Worm (Caenorhabditis elegans): ENCODE measurements around the gene F07A11.5.

F07A11.5 gene

ce11 chrII:11634057-11634676 is 22.1 kb downstream of the F07A11.5 start (continued):
- TF ChIP-seq snpc-1.2 (GFP tag; IDR thresholded peaks at IDR 0.05) (no peak), nhr-6 (tag; optimal IDR thresholded peaks at IDR 0.05) (peak; percentile 78), hlh-11 (tag; optimal IDR thresholded peaks at IDR 0.05) (peak; percentile 98), dmd-8 (GFP tag; IDR thresholded peaks at IDR 0.05) (no peak), lin-39 (tag; optimal IDR thresholded peaks at IDR 0.05) (no peak), F10B5.3 (tag; optimal IDR thresholded peaks at IDR 0.05) (peak; percentile 44), lin-1 (GFP tag; IDR thresholded peaks at IDR 0.05) (peak; percentile 74; the same call in 1 of the 2 replicates), madf-9 (GFP tag; conservative IDR thresholded peaks at IDR 0.05) (no peak), nhr-10 (tag; optimal IDR thresholded peaks at IDR 0.05) (peak; percentile 34), aly-2 (tag; optimal IDR thresholded peaks at IDR 0.05) (no peak)

ce11 chrII:11634681-11635527 is 22.8 kb downstream of the F07A11.5 start:
- TF ChIP-seq T20F7.1 (GFP tag; optimal IDR thresholded peaks at IDR 0.05) (peak; percentile 50), nhr-11 (tag; optimal IDR thresholded peaks at IDR 0.05) (peak; percentile 88), dve-1 (tag; optimal IDR thresholded peaks at IDR 0.05; ENCODE audit: insufficient read depth) (peak; percentile 57), nhr-25 (tag; optimal IDR thresholded peaks at IDR 0.05; ENCODE audit: borderline replicate concordance, insufficient read depth) (peak; percentile 67), arid-1 (GFP tag; conservative IDR thresholded peaks at IDR 0.05) (peak; percentile 70), zfp-2 (tag; optimal IDR thresholded peaks at IDR 0.05) (no peak), hmg-1.1 (GFP tag; IDR thresholded peaks at IDR 0.05) (peak; percentile 88), php-3 (GFP tag; IDR thresholded peaks at IDR 0.05) (no peak), lim-7 (GFP tag; IDR thresholded peaks at IDR 0.05) (0 out of 2 replicates have a peak, but pooled peaks have one; percentile 26), zip-11 (GFP tag; IDR thresholded peaks at IDR 0.05) (no peak), gei-8 (GFP tag; optimal IDR thresholded peaks at IDR 0.05) (no peak), snpc-1.2 (GFP tag; IDR thresholded peaks at IDR 0.05) (peak; percentile 62), Y5F2A.4 (GFP tag; optimal IDR thresholded peaks at IDR 0.05) (no peak), mdl-1 (tag; optimal IDR thresholded peaks at IDR 0.05) (peak; percentile 45 to 83), daf-8 (GFP tag; IDR thresholded peaks at IDR 0.05) (no peak), lin-13 (GFP tag; optimal IDR thresholded peaks at IDR 0.05) (peak; percentile 84), nhr-42 (GFP tag; IDR thresholded peaks at IDR 0.05) (0 out of 2 replicates have a peak, but pooled peaks have one; percentile 71), nhr-102 (tag; optimal IDR thresholded peaks at IDR 0.05) (peak; percentile 20), skn-1 (tag; optimal IDR thresholded peaks at IDR 0.05) (no peak), spr-3 (GFP tag; optimal IDR thresholded peaks at IDR 0.05) (peak; percentile 46), F37D6.2 (tag; optimal IDR thresholded peaks at IDR 0.05) (peak; percentile 66), fos-1 (tag; optimal IDR thresholded peaks at IDR 0.05) (no peak), hlh-11 (tag; optimal IDR thresholded peaks at IDR 0.05) (peak; percentile 95), fkh-10 (GFP tag; optimal IDR thresholded peaks at IDR 0.05) (peak; percentile 36), ctbp-1 (GFP tag; IDR thresholded peaks at IDR 0.05) (peak; percentile 55; the same call in 1 of the 2 replicates), lsy-2 (tag; optimal IDR thresholded peaks at IDR 0.05) (peak; percentile 56 to 74), unc-62 (GFP tag; optimal IDR thresholded peaks at IDR 0.05 in 1 of 2) (no peak), unc-62 (tag; optimal IDR thresholded peaks at IDR 0.05) (no peak), lin-38 (GFP tag; IDR thresholded peaks at IDR 0.05) (peak; percentile 59), dmd-6 (GFP tag; IDR thresholded peaks at IDR 0.05) (peak; percentile 80), dpl-1 (GFP tag; optimal IDR thresholded peaks at IDR 0.05) (peak; percentile 2), ceh-62 (tag; optimal IDR thresholded peaks at IDR 0.05) (no peak), madf-9 (GFP tag; conservative IDR thresholded peaks at IDR 0.05) (peak; percentile 60; the same call in 1 of the 2 replicates), F26F4.8 (GFP tag; conservative IDR thresholded peaks at IDR 0.05) (no peak), T26A8.4 (GFP tag; IDR thresholded peaks at IDR 0.05) (peak; percentile 82), hif-1 (tag; optimal IDR thresholded peaks at IDR 0.05) (peak in 1 of 2 experiments; percentile 79), hlh-30 (tag; optimal IDR thresholded peaks at IDR 0.05; ENCODE audit: insufficient read depth) (peak; percentile 78), aha-1 (tag) (peak; percentile 97), ZK337.2 (GFP tag; IDR thresholded peaks at IDR 0.05) (peak; percentile 10; the same call in 1 of the 2 replicates)

Measured in whole organism, L4 larva.